Fruit fly (Drosophila melanogaster): Measurements from ENCODE around the gene tadr.

tadr gene

DNA sequence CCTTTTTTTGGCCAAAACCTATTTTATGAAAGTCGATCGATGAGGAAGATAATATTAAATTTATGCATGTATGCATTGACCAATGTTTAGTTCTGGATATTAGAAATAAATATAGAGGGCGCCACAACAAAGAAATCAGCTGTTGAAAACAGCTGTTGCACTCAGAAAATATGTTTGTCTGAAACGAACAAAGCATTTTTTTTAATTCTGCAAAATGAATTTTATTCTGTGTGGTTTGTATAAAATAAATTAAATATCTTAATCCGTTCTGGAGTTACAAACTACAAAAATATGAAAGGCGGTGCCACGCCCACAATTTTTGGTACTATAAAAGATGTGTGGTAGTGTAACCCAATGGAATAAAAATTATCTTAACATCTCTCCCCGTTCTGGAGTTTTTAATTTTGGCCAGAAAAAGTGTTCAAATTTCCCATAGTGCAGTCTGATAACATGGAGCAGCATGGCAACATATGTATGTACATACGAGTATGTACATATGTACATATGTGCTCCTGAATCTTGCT lies 33.6 kb downstream of the tadr start (continued):
- TF ChIP-seq danr (GFP tag; IDR thresholded peaks at IDR 0.05) = no peak
- peak; percentile 69 for TF ChIP-seq CG14710 (tag; optimal IDR thresholded peaks at IDR 0.05)
- peak; percentile 38 for TF ChIP-seq CG17359 (tag; optimal IDR thresholded peaks at IDR 0.05)
- TF ChIP-seq lola (GFP tag; optimal IDR thresholded peaks at IDR 0.05) = peak in 1 of 3 experiments; percentile 82
- TF ChIP-seq CG17802 (tag; optimal IDR thresholded peaks at IDR 0.05) = no peak
- peak; percentile 64 for TF ChIP-seq CG18476 (GFP tag; optimal IDR thresholded peaks at IDR 0.05)
- TF ChIP-seq Hmx (GFP tag; optimal IDR thresholded peaks at IDR 0.05) = peak; percentile 40
- peak; percentile 34 for TF ChIP-seq CG1233 (GFP tag; optimal IDR thresholded peaks at IDR 0.05)
- TF ChIP-seq CG1647 (GFP tag; optimal IDR thresholded peaks at IDR 0.05) = no peak
- TF ChIP-seq D19B (GFP tag; optimal IDR thresholded peaks at IDR 0.05) = peak; percentile 9
- TF ChIP-seq Usf (GFP tag; optimal IDR thresholded peaks at IDR 0.05) = peak; percentile 26
- no peak; the same call in 2 of the 3 replicates for TF ChIP-seq ci (GFP tag; IDR thresholded peaks at IDR 0.05)
- TF ChIP-seq kay (GFP tag; optimal IDR thresholded peaks at IDR 0.05) = no peak
- TF ChIP-seq ro (GFP tag; IDR thresholded peaks at IDR 0.05) = no peak
- peak in 1 of 2 experiments; percentile 44 for TF ChIP-seq eve (GFP tag; optimal IDR thresholded peaks at IDR 0.05)
- peak; percentile 78 for TF ChIP-seq Ssrp (tag; optimal IDR thresholded peaks at IDR 0.05)
- peak; percentile 40 for TF ChIP-seq Side (GFP tag; optimal IDR thresholded peaks at IDR 0.05)
- no peak for TF ChIP-seq CG31365 (tag; optimal IDR thresholded peaks at IDR 0.05)
- peak; percentile 53 for TF ChIP-seq Atf-2 (GFP tag; optimal IDR thresholded peaks at IDR 0.05)
- no peak for TF ChIP-seq NFAT (GFP tag; IDR thresholded peaks at IDR 0.05)
- no peak for TF ChIP-seq hth (optimal IDR thresholded peaks at IDR 0.05)
- TF ChIP-seq CG7357 (GFP tag; IDR thresholded peaks at IDR 0.05) = no peak
- no peak for TF ChIP-seq tna (GFP tag; IDR thresholded peaks at IDR 0.05; ENCODE audit: partially characterized antibody)
- TF ChIP-seq zen (tag; optimal IDR thresholded peaks at IDR 0.05) = peak; percentile 1
- TF ChIP-seq CG14860 (GFP tag; IDR thresholded peaks at IDR 0.05; ENCODE audit: partially characterized antibody) = no peak
- peak; percentile 63 for TF ChIP-seq Mad (GFP tag; optimal IDR thresholded peaks at IDR 0.05)
- no peak for TF ChIP-seq sc (optimal IDR thresholded peaks at IDR 0.05)
- TF ChIP-seq sc (GFP tag; optimal IDR thresholded peaks at IDR 0.05) = peak; percentile 43
- no peak for TF ChIP-seq CG11456 (GFP tag; IDR thresholded peaks at IDR 0.05)
- no peak for TF ChIP-seq kni (GFP tag; optimal IDR thresholded peaks at IDR 0.05)
- peak; percentile 8 to 82 for TF ChIP-seq crp (GFP tag; optimal IDR thresholded peaks at IDR 0.05)
- TF ChIP-seq CG7556 (GFP tag; optimal IDR thresholded peaks at IDR 0.05) = peak; percentile 49
- no peak for TF ChIP-seq pan (optimal IDR thresholded peaks at IDR 0.05)
- TF ChIP-seq pan (GFP tag; optimal IDR thresholded peaks at IDR 0.05 in 1 of 2, IDR thresholded peaks at IDR 0.05 in 1 of 2) = peak in 1 of 2 experiments; percentile 27
- no peak for TF ChIP-seq CG12155 (GFP tag; optimal IDR thresholded peaks at IDR 0.05)
- no peak for TF ChIP-seq CG3995 (GFP tag; optimal IDR thresholded peaks at IDR 0.05)
- TF ChIP-seq MTF-1 (GFP tag; optimal IDR thresholded peaks at IDR 0.05; ENCODE audit: borderline replicate concordance) = peak; percentile 4
- peak; percentile 24 for TF ChIP-seq pum (GFP tag; optimal IDR thresholded peaks at IDR 0.05)
- TF ChIP-seq Awh (GFP tag; IDR thresholded peaks at IDR 0.05) = peak; percentile 29; the same call in 1 of the 2 replicates
- peak; percentile 8 for TF ChIP-seq eyg (GFP tag; optimal IDR thresholded peaks at IDR 0.05)
- TF ChIP-seq tap (tag; optimal IDR thresholded peaks at IDR 0.05) = no peak
- 0 out of 3 replicates have a peak, but pooled peaks have one; percentile 13 for TF ChIP-seq CG34422 (GFP tag; IDR thresholded peaks at IDR 0.05)
- no peak for TF ChIP-seq bigmax (GFP tag; optimal IDR thresholded peaks at IDR 0.05)
- peak; percentile 67 for TF ChIP-seq CG13775 (GFP tag; optimal IDR thresholded peaks at IDR 0.05)
- TF ChIP-seq org-1 (GFP tag; optimal IDR thresholded peaks at IDR 0.05) = peak; percentile 21
- TF ChIP-seq CG8388 (GFP tag; optimal IDR thresholded peaks at IDR 0.05) = peak; percentile 78
- no peak for TF ChIP-seq Ravus (GFP tag; IDR thresholded peaks at IDR 0.05)
- TF ChIP-seq CG4617 (GFP tag; optimal IDR thresholded peaks at IDR 0.05; ENCODE audit: borderline replicate concordance) = no peak
- TF ChIP-seq Hr3 (GFP tag; optimal IDR thresholded peaks at IDR 0.05) = peak; percentile 56
- peak; percentile 82 for TF ChIP-seq dmrt11E (tag; optimal IDR thresholded peaks at IDR 0.05)
- TF ChIP-seq tgo (GFP tag; IDR thresholded peaks at IDR 0.05) = peak; percentile 62; the same call in 2 of the 3 replicates

All from whole organism, embryonic.